Fruit fly (Drosophila melanogaster): Measurements from ENCODE around the gene Ifrd1.
A peak's percentile ranks its signal among the peaks of the same experiment; 100 is the strongest.

Gene Ifrd1

DNA sequence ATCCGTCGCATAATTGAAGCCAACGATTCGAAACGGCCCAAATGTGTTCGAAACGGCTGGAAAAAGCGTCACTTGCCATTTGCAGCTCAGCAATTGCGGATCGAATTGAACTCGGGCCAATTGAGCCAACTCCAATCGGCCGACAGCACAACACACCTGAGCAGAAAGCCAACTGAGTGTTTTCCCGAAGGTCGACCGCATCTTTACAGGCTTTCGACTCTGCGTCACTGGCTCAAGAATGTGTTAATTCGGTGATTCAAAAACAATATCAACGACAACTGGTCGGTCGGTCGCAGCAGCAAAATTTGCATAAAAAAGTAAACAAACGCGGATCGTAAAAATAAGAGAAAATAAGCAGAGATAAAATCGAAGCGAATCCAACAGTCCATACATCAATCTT lies 34.0 kb downstream of the Ifrd1 start:
- TF ChIP-seq CG15710 (tag; optimal IDR thresholded peaks at IDR 0.05) (no peak), gl (tag; optimal IDR thresholded peaks at IDR 0.05) (no peak), CG17806 (tag; optimal IDR thresholded peaks at IDR 0.05) (no peak), Snoo (tag; optimal IDR thresholded peaks at IDR 0.05) (no peak), Pif1A (GFP tag; optimal IDR thresholded peaks at IDR 0.05) (no peak), EcR (GFP tag; optimal IDR thresholded peaks at IDR 0.05) (peak; percentile 19), CG10348 (GFP tag; IDR thresholded peaks at IDR 0.05) (no peak), CG14655 (GFP tag; optimal IDR thresholded peaks at IDR 0.05) (no peak)

DNA sequence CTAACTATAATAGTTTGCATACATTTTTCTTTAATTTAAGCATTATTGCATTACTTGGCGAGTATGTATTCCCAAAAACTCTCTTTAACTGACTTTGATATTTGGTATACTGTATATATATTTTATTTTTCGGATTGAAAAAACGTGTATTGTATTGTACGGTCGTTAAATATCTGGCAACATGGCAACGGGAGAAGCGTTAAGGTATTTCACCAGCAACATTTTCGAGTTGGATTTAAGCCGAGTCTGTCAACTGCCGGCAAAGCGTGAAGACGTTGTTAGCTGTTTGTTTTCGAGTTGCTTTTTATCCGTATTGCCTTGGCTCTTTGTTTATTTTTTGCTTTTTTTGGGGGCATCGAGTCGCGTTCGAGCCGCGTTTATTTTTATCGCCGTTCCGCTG lies 34.4 kb downstream of the Ifrd1 start, which contains the start of gene CG2975:
TSS of gene CG2975 (plus strand) at position 275 of the 400 bp plus-strand sequence.
- no peak for TF ChIP-seq CG8159 (tag; optimal IDR thresholded peaks at IDR 0.05)
- TF ChIP-seq CG32121 (GFP tag; IDR thresholded peaks at IDR 0.05) = no peak

DNA sequence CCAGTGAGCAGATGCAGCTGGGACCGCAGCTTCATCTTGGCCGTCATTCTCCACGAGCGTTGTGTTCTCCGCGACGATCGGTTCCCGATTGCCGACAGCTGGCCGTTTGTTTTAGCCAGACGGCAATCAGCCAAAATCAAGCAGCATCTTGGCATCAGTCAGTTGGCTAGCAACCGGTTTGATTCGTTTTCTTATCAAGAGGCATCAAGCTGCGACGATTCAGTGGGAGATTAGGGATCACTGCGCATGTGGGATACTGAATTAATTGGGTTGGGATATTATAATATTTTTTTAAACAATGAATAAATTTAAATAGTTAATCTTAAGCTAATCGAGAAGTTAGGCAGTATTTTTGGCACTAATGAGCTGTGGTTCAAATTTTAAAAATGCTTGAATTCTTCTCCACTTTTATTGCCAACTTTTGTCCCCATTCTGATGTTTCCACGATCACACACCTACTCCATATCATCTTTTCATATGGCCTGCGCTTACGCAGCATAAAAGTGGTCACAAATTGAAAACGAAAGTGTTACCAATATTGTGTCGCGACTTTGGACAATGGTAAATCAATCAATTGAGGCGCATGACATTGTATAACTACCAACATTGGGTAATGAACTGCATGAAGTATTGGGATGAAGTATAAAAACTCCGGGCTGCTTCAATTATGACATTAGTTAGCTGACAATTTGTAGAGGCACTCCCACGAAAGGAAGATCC lies 36.4 kb downstream of the Ifrd1 start, which contains the start of the genes CG3119 and Cpr23B:
TSS of gene CG3119 (minus strand) at position 92 of the 720 bp plus-strand sequence.
TSS of gene Cpr23B (plus strand) at position 670 of the 720 bp plus-strand sequence.
- TF ChIP-seq gl (tag; optimal IDR thresholded peaks at IDR 0.05) = no peak
- no peak for TF ChIP-seq CG17806 (tag; optimal IDR thresholded peaks at IDR 0.05)
- no peak for TF ChIP-seq CG15710 (tag; optimal IDR thresholded peaks at IDR 0.05)
- TF ChIP-seq CG32121 (GFP tag; IDR thresholded peaks at IDR 0.05) = no peak
- no peak for TF ChIP-seq CG8301 (tag; optimal IDR thresholded peaks at IDR 0.05)

DNA sequence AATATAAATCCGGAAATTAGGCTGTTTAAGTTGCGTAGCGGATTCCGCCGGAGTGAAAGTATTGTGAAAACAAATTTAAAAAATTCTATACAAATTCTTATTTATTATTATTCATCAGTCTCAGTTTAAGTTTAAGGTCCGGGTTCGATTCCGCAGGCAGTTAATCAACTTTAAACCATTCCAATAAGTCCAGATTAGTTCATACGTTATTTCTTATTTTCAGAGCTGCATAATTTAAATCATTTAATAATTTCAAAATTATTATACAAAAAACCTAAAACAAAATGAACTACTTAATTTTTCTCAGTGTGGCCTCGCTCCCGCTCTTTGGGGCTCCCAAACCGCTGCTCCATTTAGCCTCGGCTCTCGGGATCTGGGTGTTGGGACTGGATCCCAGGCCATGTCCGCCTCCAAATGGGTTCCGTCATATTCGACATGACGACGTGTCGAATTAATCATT lies 43.9 kb downstream of the Ifrd1 start:
- TF ChIP-seq EcR (GFP tag; optimal IDR thresholded peaks at IDR 0.05) (no peak), CG8159 (tag; optimal IDR thresholded peaks at IDR 0.05) (peak; percentile 96), CG9948 (tag; optimal IDR thresholded peaks at IDR 0.05) (peak; percentile 95), Pif1A (GFP tag; optimal IDR thresholded peaks at IDR 0.05) (peak; percentile 88), D1 (tag; optimal IDR thresholded peaks at IDR 0.05) (peak; percentile 96), Snoo (tag; optimal IDR thresholded peaks at IDR 0.05) (peak; percentile 93), CG10348 (GFP tag; IDR thresholded peaks at IDR 0.05) (peak; percentile 54), rn (GFP tag; IDR thresholded peaks at IDR 0.05) (peak; percentile 67), CG32121 (GFP tag; IDR thresholded peaks at IDR 0.05) (peak; percentile 84), CG14655 (GFP tag; optimal IDR thresholded peaks at IDR 0.05) (peak; percentile 98), fd96Ca (GFP tag; IDR thresholded peaks at IDR 0.05) (peak; percentile 88), CG8301 (tag; optimal IDR thresholded peaks at IDR 0.05) (peak; percentile 95), Pif1B (GFP tag; optimal IDR thresholded peaks at IDR 0.05) (peak; percentile 90), CG15710 (tag; optimal IDR thresholded peaks at IDR 0.05) (peak; percentile 95), gl (tag; optimal IDR thresholded peaks at IDR 0.05) (peak; percentile 67), Ets98B (GFP tag; IDR thresholded peaks at IDR 0.05) (peak; percentile 59; the same call in 1 of the 2 replicates), CG12605 (GFP tag; IDR thresholded peaks at IDR 0.05) (0 out of 2 replicates have a peak, but pooled peaks have one; percentile 22), CG4496 (GFP tag; IDR thresholded peaks at IDR 0.05) (no peak; the same call in 1 of the 3 replicates), CG34367 (tag; optimal IDR thresholded peaks at IDR 0.05) (peak; percentile 87), CG17806 (tag; optimal IDR thresholded peaks at IDR 0.05) (peak; percentile 90), CG13204 (GFP tag; optimal IDR thresholded peaks at IDR 0.05) (peak; percentile 58)

DNA sequence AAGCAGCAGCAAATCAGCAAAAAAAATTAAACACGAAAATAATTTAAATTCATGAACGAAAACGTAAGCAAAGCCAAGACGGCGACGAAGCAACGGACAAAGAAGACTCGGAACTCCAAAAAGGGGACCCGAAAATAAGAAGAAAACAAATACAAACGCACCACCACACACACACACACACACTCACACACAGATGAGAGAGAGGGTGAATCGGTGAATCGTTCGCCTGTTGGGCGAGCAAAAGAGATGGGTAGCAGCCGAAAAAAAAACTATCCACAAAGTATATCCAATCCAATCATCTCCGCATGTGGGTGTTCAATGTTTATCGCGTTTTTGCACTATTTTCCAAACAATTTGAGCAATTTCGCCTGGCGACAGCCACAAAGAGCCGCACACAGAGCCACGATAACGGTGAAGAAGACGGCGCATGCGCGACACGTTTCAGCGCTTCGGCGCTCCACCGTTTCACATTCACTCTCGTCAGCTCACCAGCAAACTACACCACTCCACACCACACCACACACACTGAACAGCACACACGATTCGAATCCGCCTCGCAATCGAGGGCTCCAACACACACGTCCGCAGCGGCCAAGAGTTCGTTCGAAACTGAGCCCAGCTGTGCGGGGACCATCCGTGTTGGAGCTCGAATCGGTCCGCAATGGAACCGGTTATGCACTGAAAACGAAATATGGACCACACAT lies 44.5 kb downstream of the Ifrd1 start, which contains the start of gene Duox:
TSS of gene Duox (minus strand) at position 612 of the 704 bp plus-strand sequence.
- no peak for TF ChIP-seq CG15710 (tag; optimal IDR thresholded peaks at IDR 0.05)
- no peak for TF ChIP-seq CG34367 (tag; optimal IDR thresholded peaks at IDR 0.05)
- TF ChIP-seq CG32121 (GFP tag; IDR thresholded peaks at IDR 0.05) = no peak
- TF ChIP-seq Pif1A (GFP tag; optimal IDR thresholded peaks at IDR 0.05) = no peak
- 0 out of 3 replicates have a peak, but pooled peaks have one; percentile 73 for TF ChIP-seq CG4496 (GFP tag; IDR thresholded peaks at IDR 0.05)
- no peak; the same call in 1 of the 2 replicates for TF ChIP-seq Ets98B (GFP tag; IDR thresholded peaks at IDR 0.05)

DNA sequence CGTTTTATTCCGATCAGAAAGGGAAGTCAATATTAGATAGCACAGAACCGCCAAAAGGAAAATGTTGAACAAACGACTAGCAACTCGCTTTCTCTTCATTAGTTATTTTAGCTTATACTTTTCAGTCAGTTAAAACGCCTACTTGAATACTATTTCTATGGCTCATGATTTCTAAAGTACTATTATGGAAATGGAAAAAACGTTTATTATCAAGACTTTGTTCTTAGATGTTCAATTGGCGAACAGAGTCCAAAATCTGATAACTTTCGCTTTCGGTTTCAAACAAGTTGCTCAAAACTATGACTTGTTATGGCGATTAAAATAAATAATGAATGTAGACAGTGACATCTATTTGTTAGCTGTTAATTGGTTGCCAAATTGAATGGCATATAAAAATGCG lies 48.9 kb downstream of the Ifrd1 start, which contains the start of gene CG3123:
TSS of gene CG3123 (minus strand) at position 101 of the 400 bp plus-strand sequence.
- TF ChIP-seq gl (tag; optimal IDR thresholded peaks at IDR 0.05) = no peak
- TF ChIP-seq CG17806 (tag; optimal IDR thresholded peaks at IDR 0.05) = no peak
- TF ChIP-seq CG12605 (GFP tag; IDR thresholded peaks at IDR 0.05) = no peak
- no peak for TF ChIP-seq fd96Ca (GFP tag; IDR thresholded peaks at IDR 0.05)
- TF ChIP-seq rn (GFP tag; IDR thresholded peaks at IDR 0.05) = no peak
- TF ChIP-seq Pif1A (GFP tag; optimal IDR thresholded peaks at IDR 0.05) = no peak
- no peak for TF ChIP-seq CG8301 (tag; optimal IDR thresholded peaks at IDR 0.05)
- no peak for TF ChIP-seq Pif1B (GFP tag; optimal IDR thresholded peaks at IDR 0.05)
- TF ChIP-seq CG14655 (GFP tag; optimal IDR thresholded peaks at IDR 0.05) = no peak
- TF ChIP-seq CG8159 (tag; optimal IDR thresholded peaks at IDR 0.05) = no peak
- TF ChIP-seq CG4496 (GFP tag; IDR thresholded peaks at IDR 0.05) = no peak
- TF ChIP-seq CG34367 (tag; optimal IDR thresholded peaks at IDR 0.05) = no peak
- TF ChIP-seq Snoo (tag; optimal IDR thresholded peaks at IDR 0.05) = no peak
- no peak for TF ChIP-seq CG9948 (tag; optimal IDR thresholded peaks at IDR 0.05)
- no peak for TF ChIP-seq EcR (GFP tag; optimal IDR thresholded peaks at IDR 0.05)
- no peak for TF ChIP-seq CG10348 (GFP tag; IDR thresholded peaks at IDR 0.05)
- no peak for TF ChIP-seq D1 (tag; optimal IDR thresholded peaks at IDR 0.05)

Measured in whole organism, pupa.